Worm (Caenorhabditis elegans) whole organism, young adult: Measurements from ENCODE around the gene T28F3.8.
A peak's percentile ranks its signal among the peaks of the same experiment; 100 is the strongest.

Experiments used
- B0019.2 ChIP-seq: fragments of 200-800 bp; sonication (Bioruptor generic); conservative IDR thresholded peaks from 2 replicates; pipeline ENCODE4 v1.3.6; 2022; ENCODE audit warnings: missing genetic modification reagents, missing genetic modification characterization, missing compliant biosample characterization
- B0261.1 ChIP-seq: sonication (generic microtip); optimal IDR thresholded peaks from 2 replicates; lab custom pipeline; 2016; ENCODE audit warnings: mild to moderate bottlenecking, missing genetic modification characterization, moderate library complexity, missing compliant biosample characterization
- C17E4.6 ChIP-seq: fragments of 200-800 bp; sonication (Bioruptor generic); IDR thresholded peaks from 2 replicates; pipeline ENCODE4 v1.3.6; 2022; ENCODE audit warnings: missing genetic modification reagents, missing genetic modification characterization, missing compliant biosample characterization
- F22D6.2 ChIP-seq: sonication (generic microtip); optimal IDR thresholded peaks from 2 replicates; lab custom pipeline; 2016; ENCODE audit warnings: mild to moderate bottlenecking, missing genetic modification characterization, missing compliant biosample characterization
- F23B12.7 ChIP-seq: sonication (generic microtip); optimal IDR thresholded peaks from 2 replicates; lab custom pipeline; 2017; ENCODE audit warnings: missing genetic modification characterization, mild to moderate bottlenecking, missing compliant biosample characterization, antibody characterized with exemption, moderate library complexity; ENCODE audit not compliant: insufficient read depth
- F33H1.4 ChIP-seq: fragments of 200-800 bp; sonication (Bioruptor generic); IDR thresholded peaks from 2 replicates; pipeline ENCODE4 v1.3.6; 2022; ENCODE audit warnings: missing genetic modification reagents, missing genetic modification characterization, missing compliant biosample characterization
- F39B2.1 ChIP-seq: fragments of 200-800 bp; sonication (Bioruptor generic); IDR thresholded peaks from 2 replicates; pipeline ENCODE4 v1.3.6; 2022; ENCODE audit warnings: missing genetic modification reagents, missing genetic modification characterization, missing compliant biosample characterization
- F52B5.7 ChIP-seq: sonication (generic microtip); optimal IDR thresholded peaks from 2 replicates; lab custom pipeline; 2016; ENCODE audit warnings: mild to moderate bottlenecking, missing genetic modification characterization, missing compliant biosample characterization
- Y53F4B.3 ChIP-seq: fragments of 200-800 bp; sonication (Bioruptor generic); IDR thresholded peaks from 2 replicates; pipeline ENCODE4 v1.3.6; 2022; ENCODE audit warnings: missing genetic modification reagents, missing genetic modification characterization, missing compliant biosample characterization
- Y67H2A.10 ChIP-seq: fragments of 200-800 bp; sonication (Bioruptor generic); conservative IDR thresholded peaks from 2 replicates; pipeline ENCODE4 v1.3.6; 2022; ENCODE audit warnings: missing genetic modification reagents, missing genetic modification characterization, missing compliant biosample characterization
- attf-5 ChIP-seq: fragments of 200-800 bp; sonication (Bioruptor generic); optimal IDR thresholded peaks from 2 replicates; lab custom pipeline; 2018; ENCODE audit warnings: mild to moderate bottlenecking, missing genetic modification characterization, missing compliant biosample characterization
- bed-1 ChIP-seq: fragments of 200-800 bp; sonication (Bioruptor generic); IDR thresholded peaks from 2 replicates; pipeline ENCODE4 v1.3.6; 2022; ENCODE audit warnings: missing genetic modification reagents, missing genetic modification characterization, missing compliant biosample characterization
- bed-2 ChIP-seq: fragments of 200-800 bp; sonication (Bioruptor generic); IDR thresholded peaks from 2 replicates; pipeline ENCODE4 v1.3.6; 2022; ENCODE audit warnings: missing genetic modification reagents, missing genetic modification characterization, missing compliant biosample characterization
- ceh-100 ChIP-seq: fragments of 200-800 bp; sonication (Bioruptor generic); IDR thresholded peaks from 2 replicates; pipeline ENCODE4 v1.3.6; 2022; ENCODE audit warnings: missing genetic modification reagents, missing genetic modification characterization, missing compliant biosample characterization
- ceh-79 ChIP-seq: sonication (generic microtip); optimal IDR thresholded peaks from 2 replicates; lab custom pipeline; 2017; ENCODE audit warnings: mild to moderate bottlenecking, missing genetic modification characterization, missing compliant biosample characterization
- chd-7 ChIP-seq: sonication (generic microtip); optimal IDR thresholded peaks from 2 replicates; lab custom pipeline; 2016; ENCODE audit warnings: mild to moderate bottlenecking, missing genetic modification characterization, moderate library complexity, missing compliant biosample characterization
- die-1 ChIP-seq: sonication (generic microtip); optimal IDR thresholded peaks from 2 replicates; lab custom pipeline; 2016; ENCODE audit warnings: missing genotype, mild to moderate bottlenecking, missing genetic modification characterization, missing compliant biosample characterization
- dox-1 ChIP-seq: fragments of 200-800 bp; sonication (Bioruptor generic); IDR thresholded peaks from 2 replicates; pipeline ENCODE4 v1.3.6; 2022; ENCODE audit warnings: missing genetic modification reagents, missing genetic modification characterization, missing compliant biosample characterization
- dpff-1 ChIP-seq: sonication (generic microtip); optimal IDR thresholded peaks from 2 replicates; lab custom pipeline; 2017; ENCODE audit warnings: mild to moderate bottlenecking, missing genetic modification characterization, missing compliant biosample characterization
- dpl-1 ChIP-seq: fragments of 150-350 bp; optimal IDR thresholded peaks from 2 replicates; lab custom pipeline; 2014; ENCODE audit warnings: missing biosample characterization, missing genetic modification reagents, missing genetic modification characterization
- efl-1 ChIP-seq: fragments of 150-350 bp; optimal IDR thresholded peaks from 2 replicates; lab custom pipeline; 2014; ENCODE audit warnings: missing biosample characterization, missing genetic modification reagents, missing genetic modification characterization
- ekl-4 ChIP-seq: fragments of 200-800 bp; sonication (Bioruptor generic); IDR thresholded peaks from 2 replicates; pipeline ENCODE4 v1.3.6; 2022; ENCODE audit warnings: missing genetic modification reagents, missing genetic modification characterization, missing compliant biosample characterization
- gei-17 ChIP-seq: fragments of 200-800 bp; sonication (Bioruptor generic); optimal IDR thresholded peaks from 2 replicates; lab custom pipeline; 2018; ENCODE audit warnings: mild to moderate bottlenecking, missing genetic modification characterization, missing compliant biosample characterization
- hlh-26 ChIP-seq: fragments of 200-800 bp; sonication (Bioruptor generic); conservative IDR thresholded peaks from 2 replicates; pipeline ENCODE4 v1.3.6; 2022; ENCODE audit warnings: missing genetic modification reagents, missing genetic modification characterization, missing compliant biosample characterization
- hmg-1.2 ChIP-seq: fragments of 200-800 bp; sonication (Bioruptor generic); IDR thresholded peaks from 2 replicates; pipeline ENCODE4 v1.3.6; 2022; ENCODE audit warnings: missing genetic modification reagents, missing genetic modification characterization, missing compliant biosample characterization
- hrde-1 ChIP-seq: sonication (generic microtip); optimal IDR thresholded peaks from 2 replicates; lab custom pipeline; 2016; ENCODE audit warnings: missing genetic modification characterization, mild to moderate bottlenecking, missing compliant biosample characterization, moderate library complexity, missing genotype, missing genetic modification reagents, borderline replicate concordance
- lag-1 ChIP-seq: fragments of 200-800 bp; sonication (Bioruptor generic); IDR thresholded peaks from 2 replicates; pipeline ENCODE4 v1.3.6; 2022; ENCODE audit warnings: missing genetic modification reagents, missing genetic modification characterization, missing compliant biosample characterization
- lin-35 ChIP-seq, 3 experiments: fragments of 150-350 bp in 2 of 3; sonication (generic microtip) in 1 of 3; optimal IDR thresholded peaks; 2 replicates each; lab custom pipeline; 2014 to 2018; ENCODE audit warnings: missing biosample characterization in 3 of 3, missing genetic modification characterization in 3 of 3, missing genetic modification reagents in 3 of 3
- lin-54 ChIP-seq: fragments of 200-800 bp; sonication (Bioruptor generic); optimal IDR thresholded peaks from 2 replicates; lab custom pipeline; 2018; ENCODE audit warnings: mild to moderate bottlenecking, missing genetic modification characterization, missing compliant biosample characterization
- lsy-27 ChIP-seq: sonication (generic microtip); optimal IDR thresholded peaks from 2 replicates; lab custom pipeline; 2017; ENCODE audit warnings: missing genetic modification characterization, mild to moderate bottlenecking, missing compliant biosample characterization, antibody characterized with exemption, missing genotype, borderline replicate concordance; ENCODE audit not compliant: insufficient read depth
- madf-10 ChIP-seq: sonication (generic microtip); optimal IDR thresholded peaks from 2 replicates; lab custom pipeline; 2016; ENCODE audit warnings: mild to moderate bottlenecking, missing genetic modification characterization, missing compliant biosample characterization
- madf-8 ChIP-seq: fragments of 200-800 bp; sonication (Bioruptor generic); conservative IDR thresholded peaks from 2 replicates; pipeline ENCODE4 v1.3.6; 2022; ENCODE audit warnings: missing genetic modification reagents, missing genetic modification characterization, missing compliant biosample characterization
- mel-28 ChIP-seq: sonication (generic microtip); optimal IDR thresholded peaks from 2 replicates; lab custom pipeline; 2016; ENCODE audit warnings: borderline replicate concordance, mild to moderate bottlenecking, missing genetic modification characterization, missing compliant biosample characterization
- nhr-120 ChIP-seq: fragments of 200-800 bp; sonication (Bioruptor generic); IDR thresholded peaks from 2 replicates; pipeline ENCODE4 v1.3.6; 2022; ENCODE audit warnings: missing genetic modification characterization, missing compliant biosample characterization
- nhr-179 ChIP-seq: sonication (generic microtip); optimal IDR thresholded peaks from 2 replicates; lab custom pipeline; 2016; ENCODE audit warnings: mild to moderate bottlenecking, missing genetic modification characterization, missing compliant biosample characterization
- nhr-80 ChIP-seq: sonication (generic microtip); optimal IDR thresholded peaks from 2 replicates; lab custom pipeline; 2016; ENCODE audit warnings: missing genetic modification characterization, missing compliant biosample characterization
- nhr-90 ChIP-seq: sonication (generic microtip); optimal IDR thresholded peaks from 2 replicates; lab custom pipeline; 2016; ENCODE audit warnings: missing genotype, mild to moderate bottlenecking, missing genetic modification characterization, missing compliant biosample characterization
- pha-4 ChIP-seq: fragments of 150-350 bp; sonication (generic microtip); optimal IDR thresholded peaks from 2 replicates; lab custom pipeline; 2014; ENCODE audit warnings: missing biosample characterization, missing genetic modification reagents, missing genetic modification characterization
- repo-1 ChIP-seq: sonication (generic microtip); optimal IDR thresholded peaks from 2 replicates; lab custom pipeline; 2017; ENCODE audit warnings: mild to moderate bottlenecking, missing genetic modification characterization, missing compliant biosample characterization
- snpc-4 ChIP-seq, 5 experiments: fragments of 150-350 bp in 1 of 5; sonication (generic microtip) in 4 of 5; optimal IDR thresholded peaks; 2 replicates each; lab custom pipeline; 2014 to 2018; ENCODE audit warnings: missing genetic modification characterization in 5 of 5, missing biosample characterization in 3 of 5, antibody characterized with exemption in 2 of 5, mild to moderate bottlenecking in 2 of 5, missing compliant biosample characterization in 2 of 5, missing genotype in 2 of 5, moderate library complexity in 2 of 5, missing genetic modification reagents in 1 of 5
- sptf-2 ChIP-seq: fragments of 200-800 bp; sonication (Bioruptor generic); optimal IDR thresholded peaks from 2 replicates; lab custom pipeline; 2018; ENCODE audit warnings: mild to moderate bottlenecking, missing genetic modification characterization, missing compliant biosample characterization
- tbp1 ChIP-seq: fragments of 200-800 bp; sonication (Bioruptor generic); optimal IDR thresholded peaks from 2 replicates; lab custom pipeline; 2018; ENCODE audit warnings: mild to moderate bottlenecking, missing genetic modification characterization, missing compliant biosample characterization
- unc-62 ChIP-seq: fragments of 150-350 bp; optimal IDR thresholded peaks from 2 replicates; lab custom pipeline; 2014; ENCODE audit warnings: missing biosample characterization, missing genetic modification reagents, missing genetic modification characterization
- ztf-26 ChIP-seq: sonication (generic microtip); optimal IDR thresholded peaks from 2 replicates; lab custom pipeline; 2017; ENCODE audit warnings: missing genetic modification characterization, missing compliant biosample characterization
- ztf-28 ChIP-seq: fragments of 200-800 bp; sonication (Bioruptor generic); IDR thresholded peaks from 2 replicates; pipeline ENCODE4 v1.3.6; 2022; ENCODE audit warnings: missing genetic modification reagents, missing genetic modification characterization, missing compliant biosample characterization
- ztf-6 ChIP-seq: fragments of 200-800 bp; sonication (Bioruptor generic); IDR thresholded peaks from 2 replicates; pipeline ENCODE4 v1.3.6; 2022; ENCODE audit warnings: missing genetic modification reagents, missing genetic modification characterization, missing compliant biosample characterization

T28F3.8 gene

ce11 chrIV:17279592-17280440, 27.3 kb downstream of the T28F3.8 start (continued):
- TF ChIP-seq nhr-120 (GFP tag; lab: Robert Waterston, UW), result no peak
- no peak for TF ChIP-seq chd-7 (tag; lab: Kevin White, UChicago)
- no peak for TF ChIP-seq Y67H2A.10 (GFP tag; lab: Robert Waterston, UW)
- TF ChIP-seq ekl-4 (GFP tag; lab: Robert Waterston, UW), result peak; percentile 60; the same call in 1 of the 2 replicates
- no peak for TF ChIP-seq lag-1 (GFP tag; lab: Robert Waterston, UW)
- no peak for TF ChIP-seq mel-28 (tag; lab: Kevin White, UChicago)
- TF ChIP-seq efl-1 (GFP tag; lab: Kevin White, UChicago), result no peak
- TF ChIP-seq madf-8 (GFP tag; lab: Robert Waterston, UW), result no peak
- TF ChIP-seq ztf-26 (tag; lab: Kevin White, UChicago), result no peak
- TF ChIP-seq sptf-2 (GFP tag; lab: Kevin White, UChicago), result no peak
- TF ChIP-seq Y53F4B.3 (GFP tag; lab: Robert Waterston, UW), result no peak
- peak; percentile 4 for TF ChIP-seq dox-1 (GFP tag; lab: Robert Waterston, UW)
- TF ChIP-seq die-1 (tag; lab: Kevin White, UChicago), result peak; percentile 41
- no peak for TF ChIP-seq F22D6.2 (tag; lab: Kevin White, UChicago)
- no peak for TF ChIP-seq ztf-28 (GFP tag; lab: Robert Waterston, UW)
- TF ChIP-seq pha-4 (tag; lab: Kevin White, UChicago), result no peak
- TF ChIP-seq lsy-27 (tag; lab: Kevin White, UChicago), result no peak
- TF ChIP-seq hmg-1.2 (GFP tag; lab: Robert Waterston, UW), result no peak
- no peak for TF ChIP-seq lin-35 (GFP tag; optimal IDR thresholded peaks at IDR 0.05; lab: Kevin White, UChicago)
- TF ChIP-seq dpl-1, result no peak
- TF ChIP-seq bed-1 (GFP tag; lab: Robert Waterston, UW), result no peak
- TF ChIP-seq gei-17, result no peak
- TF ChIP-seq ztf-6 (GFP tag; lab: Robert Waterston, UW), result no peak
- TF ChIP-seq madf-10 (tag; lab: Kevin White, UChicago), result no peak
- TF ChIP-seq hrde-1 (tag; lab: Kevin White, UChicago), result no peak
- no peak for TF ChIP-seq snpc-4 (GFP tag; optimal IDR thresholded peaks at IDR 0.05; lab: Kevin White, UChicago)
- peak in 2 of 4 experiments; percentile 18 to 59 for TF ChIP-seq snpc-4 (tag; optimal IDR thresholded peaks at IDR 0.05; lab: Kevin White, UChicago)
- TF ChIP-seq tbp1, result peak; percentile 26
- TF ChIP-seq nhr-90, result no peak
- no peak for TF ChIP-seq nhr-179 (tag; lab: Kevin White, UChicago)
- TF ChIP-seq unc-62 (GFP tag; lab: Kevin White, UChicago), result no peak
- TF ChIP-seq ceh-100 (GFP tag; lab: Robert Waterston, UW), result peak; percentile 31; the same call in 1 of the 2 replicates
- no peak for TF ChIP-seq repo-1 (tag; lab: Kevin White, UChicago)
- no peak for TF ChIP-seq F33H1.4
- TF ChIP-seq attf-5 (GFP tag; lab: Kevin White, UChicago), result peak; percentile 24
- no peak for TF ChIP-seq F39B2.1 (GFP tag; lab: Robert Waterston, UW)
- TF ChIP-seq B0261.1 (tag; lab: Kevin White, UChicago), result no peak
- TF ChIP-seq bed-2, result 0 out of 2 replicates have a peak, but pooled peaks have one; percentile 6
- TF ChIP-seq hlh-26 (GFP tag; lab: Robert Waterston, UW), result no peak
- no peak for TF ChIP-seq dpff-1 (tag; lab: Kevin White, UChicago)
- 0 out of 2 replicates have a peak, but pooled peaks have one; percentile 12 for TF ChIP-seq C17E4.6
- no peak for TF ChIP-seq nhr-80 (tag; lab: Kevin White, UChicago)
- no peak for TF ChIP-seq ceh-79 (tag; lab: Kevin White, UChicago)
- TF ChIP-seq F23B12.7, result no peak
- 0 out of 2 replicates have a peak, but pooled peaks have one; percentile 31 for TF ChIP-seq B0019.2
- TF ChIP-seq F52B5.7 (tag; lab: Kevin White, UChicago), result no peak
- TF ChIP-seq lin-54, result peak; percentile 66
